Fruit fly (Drosophila melanogaster) whole organism, embryonic: ENCODE results near the gene senju.

Source experiments
- Ada2b ChIP-seq: fragments of 200-800 bp; sonication (Bioruptor generic); IDR thresholded peaks from 2 replicates; pipeline ENCODE4 v1.3.6; 2022; ENCODE audit warnings: missing biosample characterization, missing genetic modification characterization
- Adf1 ChIP-seq: fragments of 200-800 bp; sonication (Bioruptor generic); IDR thresholded peaks from 2 replicates; pipeline ENCODE4 v1.3.6; 2022; ENCODE audit warnings: missing biosample characterization, missing genetic modification characterization
- Atf-2 ChIP-seq: fragments of 200-800 bp; sonication (Bioruptor generic); optimal IDR thresholded peaks from 2 replicates; lab custom pipeline; 2016; ENCODE audit warnings: missing biosample characterization, missing genetic modification characterization
- Blimp-1 ChIP-seq: fragments of 200-800 bp; sonication (Bioruptor generic); optimal IDR thresholded peaks from 3 replicates; lab custom pipeline; 2018; ENCODE audit warnings: missing biosample characterization, missing genetic modification characterization, mild to moderate bottlenecking, moderate library complexity, missing genetic modification reagents
- Bteb2 ChIP-seq: fragments of 200-800 bp; sonication (Bioruptor generic); optimal IDR thresholded peaks from 2 replicates; lab custom pipeline; 2016; ENCODE audit warnings: missing biosample characterization, missing genetic modification characterization
- CG10959 ChIP-seq: fragments of 200-800 bp; sonication (Bioruptor generic); IDR thresholded peaks from 2 replicates; pipeline ENCODE4 v1.3.6; 2022; ENCODE audit warnings: missing biosample characterization, missing genetic modification characterization
- CG11085 ChIP-seq: fragments of 200-800 bp; sonication (Bioruptor generic); IDR thresholded peaks from 2 replicates; pipeline ENCODE4 v1.3.6; 2022; ENCODE audit warnings: missing biosample characterization, missing genetic modification characterization
- CG12299 ChIP-seq: fragments of 200-800 bp; sonication (Bioruptor generic); optimal IDR thresholded peaks from 2 replicates; lab custom pipeline; 2018; ENCODE audit warnings: missing biosample characterization, mild to moderate bottlenecking, missing genetic modification characterization
- CG14710 ChIP-seq: fragments of 200-800 bp; sonication (Bioruptor generic); optimal IDR thresholded peaks from 3 replicates; lab custom pipeline; 2019; ENCODE audit warnings: missing biosample characterization, mild to moderate bottlenecking, missing genetic modification characterization, moderate library complexity
- CG15073 ChIP-seq: fragments of 200-800 bp; sonication (Bioruptor generic); optimal IDR thresholded peaks from 2 replicates; lab custom pipeline; 2016; ENCODE audit warnings: missing biosample characterization, missing genetic modification characterization
- CG1529 ChIP-seq: fragments of 200-800 bp; sonication (Bioruptor generic); optimal IDR thresholded peaks from 3 replicates; lab custom pipeline; 2018; ENCODE audit warnings: missing biosample characterization, missing genetic modification characterization
- CG1647 ChIP-seq: fragments of 200-800 bp; sonication (Bioruptor generic); optimal IDR thresholded peaks from 3 replicates; lab custom pipeline; 2016; ENCODE audit warnings: missing biosample characterization, missing genetic modification characterization
- CG18262 ChIP-seq: fragments of 200-800 bp; optimal IDR thresholded peaks from 3 replicates; lab custom pipeline; 2019; ENCODE audit warnings: missing biosample characterization, mild to moderate bottlenecking, missing genetic modification characterization, moderate library complexity
- CG18619 ChIP-seq: fragments of 200-800 bp; sonication (Bioruptor generic); optimal IDR thresholded peaks from 3 replicates; lab custom pipeline; 2017; ENCODE audit warnings: missing biosample characterization, mild to moderate bottlenecking, missing genetic modification characterization
- CG30403 ChIP-seq: fragments of 200-800 bp; sonication (Bioruptor generic); optimal IDR thresholded peaks from 3 replicates; lab custom pipeline; 2016; ENCODE audit warnings: missing biosample characterization, missing genetic modification characterization
- CG4360 ChIP-seq: fragments of 200-800 bp; sonication (Bioruptor generic); IDR thresholded peaks from 2 replicates; pipeline ENCODE4 v1.3.6; 2022; ENCODE audit warnings: missing biosample characterization, missing genetic modification characterization
- CG4820 ChIP-seq: fragments of 200-800 bp; sonication (Bioruptor generic); optimal IDR thresholded peaks from 3 replicates; lab custom pipeline; 2016; ENCODE audit warnings: missing biosample characterization, missing genetic modification characterization
- CG6175 ChIP-seq: fragments of 200-800 bp; sonication (Bioruptor generic); IDR thresholded peaks from 3 replicates; pipeline ENCODE4 v1.3.6; 2022; ENCODE audit warnings: missing biosample characterization, missing genetic modification characterization
- CG6254 ChIP-seq: fragments of 200-800 bp; sonication (Bioruptor generic); optimal IDR thresholded peaks from 3 replicates; lab custom pipeline; 2017; ENCODE audit warnings: mild to moderate bottlenecking, missing biosample characterization, missing genetic modification reagents, missing genetic modification characterization
- CG7987 ChIP-seq: fragments of 200-800 bp; sonication (Bioruptor generic); optimal IDR thresholded peaks from 2 replicates; lab custom pipeline; 2018; ENCODE audit warnings: missing biosample characterization, mild to moderate bottlenecking, missing genetic modification characterization, moderate library complexity
- CG8281 ChIP-seq: fragments of 200-800 bp; sonication (Bioruptor generic); optimal IDR thresholded peaks from 2 replicates; lab custom pipeline; 2018; ENCODE audit warnings: missing biosample characterization, mild to moderate bottlenecking, missing genetic modification characterization, moderate library complexity
- CG9215 ChIP-seq: fragments of 200-800 bp; sonication (Bioruptor generic); IDR thresholded peaks from 2 replicates; pipeline ENCODE4 v1.3.6; 2022; ENCODE audit warnings: missing biosample characterization, missing genetic modification characterization
- CG9817 ChIP-seq: fragments of 200-800 bp; sonication (Bioruptor generic); optimal IDR thresholded peaks from 2 replicates; lab custom pipeline; 2018; ENCODE audit warnings: missing biosample characterization, mild to moderate bottlenecking, missing genetic modification characterization, moderate library complexity
- Dref ChIP-seq: fragments of 200-800 bp; sonication (Bioruptor generic); IDR thresholded peaks from 2 replicates; pipeline ENCODE4 v1.3.6; 2022; ENCODE audit warnings: missing biosample characterization, missing genetic modification characterization
- Fer2 ChIP-seq: fragments of 200-800 bp; sonication (Bioruptor generic); optimal IDR thresholded peaks from 2 replicates; lab custom pipeline; 2018; ENCODE audit warnings: missing biosample characterization, mild to moderate bottlenecking, missing genetic modification characterization, moderate library complexity
- HLH3B ChIP-seq: fragments of 200-800 bp; sonication (Bioruptor generic); IDR thresholded peaks from 2 replicates; pipeline ENCODE4 v1.3.6; 2022; ENCODE audit warnings: missing biosample characterization, missing genetic modification characterization
- HLHmδ ChIP-seq: fragments of 200-800 bp; sonication (Bioruptor generic); optimal IDR thresholded peaks from 2 replicates; lab custom pipeline; 2018; ENCODE audit warnings: missing biosample characterization, mild to moderate bottlenecking, missing genetic modification characterization, moderate library complexity
- Hmr ChIP-seq: fragments of 200-800 bp; sonication (Bioruptor generic); optimal IDR thresholded peaks from 3 replicates; lab custom pipeline; 2017; ENCODE audit warnings: mild to moderate bottlenecking, missing biosample characterization, missing genetic modification reagents, missing genetic modification characterization
- Myb ChIP-seq: fragments of 200-800 bp; sonication (Bioruptor generic); optimal IDR thresholded peaks from 2 replicates; lab custom pipeline; 2016; ENCODE audit warnings: missing biosample characterization, missing genetic modification characterization
- NK7.1 ChIP-seq: fragments of 200-800 bp; sonication (Bioruptor generic); optimal IDR thresholded peaks from 3 replicates; lab custom pipeline; 2016; ENCODE audit warnings: missing biosample characterization, missing genetic modification characterization
- Nf-YB ChIP-seq: fragments of 200-800 bp; sonication (Bioruptor generic); optimal IDR thresholded peaks from 3 replicates; lab custom pipeline; 2019; ENCODE audit warnings: missing biosample characterization, mild to moderate bottlenecking, missing genetic modification characterization, moderate library complexity
- Nf-YC ChIP-seq: fragments of 200-800 bp; optimal IDR thresholded peaks from 3 replicates; lab custom pipeline; 2019; ENCODE audit warnings: missing biosample characterization, mild to moderate bottlenecking, missing genetic modification characterization, moderate library complexity
- Oli ChIP-seq: fragments of 200-800 bp; sonication (Bioruptor generic); optimal IDR thresholded peaks from 2 replicates; lab custom pipeline; 2018; ENCODE audit warnings: missing biosample characterization, mild to moderate bottlenecking, missing genetic modification characterization, moderate library complexity
- Six4 ChIP-seq: fragments of 200-800 bp; sonication (Bioruptor generic); optimal IDR thresholded peaks from 2 replicates; lab custom pipeline; 2016; ENCODE audit warnings: missing biosample characterization, missing genetic modification characterization
- Ssrp ChIP-seq: fragments of 200-800 bp; sonication (Bioruptor generic); optimal IDR thresholded peaks from 2 replicates; lab custom pipeline; 2018; ENCODE audit warnings: missing biosample characterization, mild to moderate bottlenecking, missing genetic modification characterization, moderate library complexity
- TFAM ChIP-seq: fragments of 200-800 bp; sonication (Bioruptor generic); optimal IDR thresholded peaks from 2 replicates; lab custom pipeline; 2017; ENCODE audit warnings: missing biosample characterization, missing genetic modification characterization, inconsistent platforms
- cad ChIP-seq: fragments of >200 bp; optimal IDR thresholded peaks from 2 replicates; lab custom pipeline; 2017; ENCODE audit warnings: missing biosample characterization, missing genetic modification characterization
- corto ChIP-seq: fragments of 200-800 bp; sonication (Bioruptor generic); optimal IDR thresholded peaks from 2 replicates; lab custom pipeline; 2016; ENCODE audit warnings: missing biosample characterization, mild to moderate bottlenecking, missing genetic modification characterization, moderate library complexity
- cwo ChIP-seq: fragments of 200-800 bp; sonication (Bioruptor generic); optimal IDR thresholded peaks from 3 replicates; lab custom pipeline; 2017; ENCODE audit warnings: missing biosample characterization, missing genetic modification characterization, mild to moderate bottlenecking, moderate library complexity, missing genetic modification reagents
- dati ChIP-seq: fragments of 200-800 bp; sonication (Bioruptor generic); IDR thresholded peaks from 2 replicates; pipeline ENCODE4 v1.3.6; 2022; ENCODE audit warnings: missing biosample characterization, missing genetic modification characterization
- ewg ChIP-seq: fragments of 200-800 bp; sonication (Bioruptor generic); optimal IDR thresholded peaks from 3 replicates; lab custom pipeline; 2017; ENCODE audit warnings: mild to moderate bottlenecking, missing biosample characterization, missing genetic modification reagents, missing genetic modification characterization
- fd96Cb ChIP-seq: fragments of 200-800 bp; sonication (Bioruptor generic); optimal IDR thresholded peaks from 2 replicates; lab custom pipeline; 2018; ENCODE audit warnings: missing biosample characterization, mild to moderate bottlenecking, missing genetic modification characterization, moderate library complexity
- h ChIP-seq: fragments of >200 bp; optimal IDR thresholded peaks from 2 replicates; lab custom pipeline; 2017
- ind ChIP-seq: fragments of 200-800 bp; sonication (Bioruptor generic); optimal IDR thresholded peaks from 3 replicates; lab custom pipeline; 2016; ENCODE audit warnings: missing biosample characterization, missing genetic modification characterization
- lola ChIP-seq, 3 experiments: fragments of >200 bp in 2 of 3; fragments of 200-800 bp in 1 of 3; sonication (Bioruptor generic) in 1 of 3; optimal IDR thresholded peaks; 2 replicates each; lab custom pipeline; 2017 to 2019; ENCODE audit warnings: missing biosample characterization in 3 of 3, missing genetic modification characterization in 3 of 3, mild to moderate bottlenecking in 1 of 3, moderate library complexity in 1 of 3
- pita ChIP-seq: fragments of 200-800 bp; sonication (Bioruptor generic); optimal IDR thresholded peaks from 2 replicates; lab custom pipeline; 2017; ENCODE audit warnings: missing biosample characterization, mild to moderate bottlenecking, missing genetic modification characterization
- prd ChIP-seq, 3 experiments: fragments of >200 bp in 2 of 3; fragments of 200-800 bp in 1 of 3; sonication (Bioruptor generic) in 1 of 3; optimal IDR thresholded peaks in 2 of 3; IDR thresholded peaks in 1 of 3; 2 replicates in 2 of 3; 3 replicates in 1 of 3; pipeline versions ENCODE4 v1.3.6 to Lab custom; 2017 to 2022; ENCODE audit warnings: missing biosample characterization in 1 of 3, missing genetic modification characterization in 1 of 3
- slou ChIP-seq: fragments of 200-800 bp; sonication (Bioruptor generic); optimal IDR thresholded peaks from 3 replicates; lab custom pipeline; 2016; ENCODE audit warnings: missing biosample characterization, missing genetic modification characterization
- tgo ChIP-seq: fragments of 200-800 bp; sonication (Bioruptor generic); IDR thresholded peaks from 3 replicates; pipeline ENCODE4 v1.3.6; 2022; ENCODE audit warnings: missing biosample characterization, missing genetic modification characterization
- yki ChIP-seq: fragments of >200 bp; optimal IDR thresholded peaks from 3 replicates; lab custom pipeline; 2018

Gene senju

DNA sequence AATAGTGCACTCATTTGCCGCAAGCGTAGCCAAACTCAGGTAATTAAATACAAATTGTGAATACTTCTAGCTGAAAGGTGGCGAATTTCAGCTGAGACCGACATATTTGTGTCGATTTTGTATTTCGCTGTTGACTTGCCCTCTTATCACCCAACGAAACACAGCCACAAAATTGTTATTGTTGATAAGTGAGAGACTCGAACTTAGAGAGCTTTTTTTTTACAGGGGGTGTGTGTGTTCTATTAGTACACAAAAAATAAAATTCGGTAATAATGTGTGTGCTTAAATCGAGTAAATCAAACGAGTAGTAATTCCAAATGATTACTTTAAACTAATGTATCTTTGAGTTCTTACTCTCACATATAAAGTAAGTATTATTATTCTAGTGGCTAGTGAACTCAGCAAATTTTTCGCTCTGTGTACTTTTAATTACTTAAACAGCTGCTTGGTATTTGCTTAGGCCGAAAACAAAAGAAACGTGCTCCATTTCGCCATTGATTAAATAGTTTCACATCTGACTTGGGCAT, 8.4 kb downstream of the senju start (continued):
- TF ChIP-seq CG18262 (tag; lab: Kevin White, UChicago) = peak; percentile 45
- TF ChIP-seq cwo (GFP tag; lab: Kevin White, UChicago) = peak; percentile 87
- TF ChIP-seq CG1647 (GFP tag; lab: Kevin White, UChicago) = peak; percentile 55
- peak; percentile 28 for TF ChIP-seq Nf-YC (tag; lab: Kevin White, UChicago)
- peak; percentile 19 for TF ChIP-seq Atf-2
- TF ChIP-seq CG9817 (tag; lab: Kevin White, UChicago) = peak; percentile 48
- TF ChIP-seq ind (GFP tag; lab: Kevin White, UChicago) = peak; percentile 8
- TF ChIP-seq dati (GFP tag; lab: Robert Waterston, UW) = no peak
- peak; percentile 21 for TF ChIP-seq Ssrp (tag; lab: Kevin White, UChicago)
- TF ChIP-seq Dref (GFP tag; lab: Robert Waterston, UW) = no peak
- TF ChIP-seq HLHmδ (GFP tag; lab: Kevin White, UChicago) = no peak
- TF ChIP-seq CG6175 (GFP tag; lab: Robert Waterston, UW) = no peak
- TF ChIP-seq CG10959 (GFP tag; lab: Robert Waterston, UW) = no peak
- TF ChIP-seq CG12299 (tag; lab: Kevin White, UChicago) = peak; percentile 49
- TF ChIP-seq fd96Cb (tag; lab: Kevin White, UChicago) = peak; percentile 66
- peak; percentile 69; the same call in 2 of the 3 replicates for TF ChIP-seq tgo (GFP tag; lab: Robert Waterston, UW)
- TF ChIP-seq CG7987 (GFP tag; lab: Kevin White, UChicago) = peak; percentile 45
- TF ChIP-seq Six4 (GFP tag; lab: Kevin White, UChicago) = peak; percentile 38
- TF ChIP-seq corto (GFP tag; lab: Kevin White, UChicago) = peak; percentile 51
- TF ChIP-seq TFAM = no peak
- TF ChIP-seq Myb (GFP tag; lab: Kevin White, UChicago) = peak; percentile 44
- TF ChIP-seq CG30403 (GFP tag; lab: Kevin White, UChicago) = peak; percentile 58
- TF ChIP-seq CG9215 = no peak
- peak; percentile 59 for TF ChIP-seq CG6254
- TF ChIP-seq Ada2b (GFP tag; lab: Robert Waterston, UW) = peak; percentile 66
- TF ChIP-seq CG18619 (GFP tag; lab: Kevin White, UChicago) = peak; percentile 60
- no peak for TF ChIP-seq yki (lab: Kevin White, UChicago)
- TF ChIP-seq HLH3B (GFP tag; lab: Robert Waterston, UW) = peak; percentile 82
- peak; percentile 28 for TF ChIP-seq CG14710 (tag; lab: Kevin White, UChicago)
- TF ChIP-seq prd (optimal IDR thresholded peaks at IDR 0.05; lab: Kevin White, UChicago) = no peak
- TF ChIP-seq prd (GFP tag; IDR thresholded peaks at IDR 0.05; lab: Robert Waterston, UW) = peak; percentile 54; the same call in 2 of the 3 replicates
- TF ChIP-seq CG11085 (GFP tag; lab: Robert Waterston, UW) = 0 out of 2 replicates have a peak, but pooled peaks have one; percentile 9
- TF ChIP-seq Oli (tag; lab: Kevin White, UChicago) = peak; percentile 54
- TF ChIP-seq lola (GFP tag; optimal IDR thresholded peaks at IDR 0.05; lab: Kevin White, UChicago) = peak in 1 of 3 experiments; percentile 52
- no peak for TF ChIP-seq CG15073
- TF ChIP-seq cad = no peak
- TF ChIP-seq CG8281 (tag; lab: Kevin White, UChicago) = peak; percentile 23
- peak; percentile 26 for TF ChIP-seq Fer2
- peak; percentile 42 for TF ChIP-seq Nf-YB (GFP tag; lab: Kevin White, UChicago)
- TF ChIP-seq CG4360 (GFP tag; lab: Robert Waterston, UW) = peak; percentile 33; the same call in 1 of the 2 replicates
- TF ChIP-seq CG4820 (GFP tag; lab: Kevin White, UChicago) = peak; percentile 15
- peak; percentile 42 for TF ChIP-seq Bteb2 (GFP tag; lab: Kevin White, UChicago)
- peak; percentile 70 for TF ChIP-seq NK7.1 (GFP tag; lab: Kevin White, UChicago)
- no peak for TF ChIP-seq Adf1
- peak; percentile 48 for TF ChIP-seq ewg (GFP tag; lab: Kevin White, UChicago)
- TF ChIP-seq pita (GFP tag; lab: Kevin White, UChicago) = no peak
- TF ChIP-seq CG1529 (GFP tag; lab: Kevin White, UChicago) = peak; percentile 4
- peak; percentile 64 for TF ChIP-seq Blimp-1 (GFP tag; lab: Kevin White, UChicago)
- TF ChIP-seq h = no peak
- peak; percentile 43 for TF ChIP-seq slou (GFP tag; lab: Kevin White, UChicago)
- TF ChIP-seq Hmr (GFP tag; lab: Kevin White, UChicago) = peak; percentile 91
